Fruit fly (Drosophila melanogaster): ENCODE results near the gene CG17672.
A peak's percentile ranks its signal among the peaks of the same experiment; 100 is the strongest.

The CG17672 gene

DNA sequence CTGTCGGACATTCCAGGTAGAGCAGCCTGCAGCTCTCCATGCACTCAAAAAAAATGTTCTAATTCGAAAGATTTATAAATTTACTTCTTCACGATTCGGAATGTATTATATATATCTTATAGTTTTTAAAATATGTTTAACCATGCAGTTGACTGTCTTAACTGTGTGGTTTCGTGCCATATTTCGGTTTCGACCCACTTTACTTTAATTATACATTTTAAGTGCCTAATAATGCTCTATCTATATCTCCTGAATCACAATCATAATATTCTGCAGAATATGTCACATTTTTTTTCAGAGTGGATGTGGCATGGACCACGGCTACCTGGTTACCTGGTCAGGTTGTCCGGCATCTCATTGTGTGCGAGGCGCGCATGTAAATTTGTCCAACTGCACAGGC is 20.9 kb downstream of the CG17672 start:
- TF ChIP-seq nmo (GFP tag; optimal IDR thresholded peaks at IDR 0.05) (peak; percentile 30), NC2β (GFP tag; optimal IDR thresholded peaks at IDR 0.05) (no peak), run (tag; optimal IDR thresholded peaks at IDR 0.05) (no peak), gem (tag; optimal IDR thresholded peaks at IDR 0.05) (peak; percentile 36), CG13296 (GFP tag; optimal IDR thresholded peaks at IDR 0.05) (no peak), CG10462 (GFP tag; optimal IDR thresholded peaks at IDR 0.05) (no peak), lola (GFP tag; optimal IDR thresholded peaks at IDR 0.05) (peak in 1 of 3 experiments; percentile 54), gsb-n (tag; optimal IDR thresholded peaks at IDR 0.05) (no peak), Trl (optimal IDR thresholded peaks at IDR 0.05) (no peak), Trl (GFP tag; optimal IDR thresholded peaks at IDR 0.05) (no peak), Lhr (GFP tag; optimal IDR thresholded peaks at IDR 0.05) (no peak), so (GFP tag; IDR thresholded peaks at IDR 0.05) (no peak), CG8388 (GFP tag; optimal IDR thresholded peaks at IDR 0.05) (no peak), CG18262 (tag; optimal IDR thresholded peaks at IDR 0.05) (peak; percentile 49), toy (GFP tag; IDR thresholded peaks at IDR 0.05) (no peak), shn (GFP tag; optimal IDR thresholded peaks at IDR 0.05) (no peak), CG8924 (tag; optimal IDR thresholded peaks at IDR 0.05) (peak; percentile 25), CG7987 (GFP tag; optimal IDR thresholded peaks at IDR 0.05) (no peak), pum (GFP tag; optimal IDR thresholded peaks at IDR 0.05) (no peak), Hey (tag; optimal IDR thresholded peaks at IDR 0.05) (no peak), CG10147 (GFP tag; optimal IDR thresholded peaks at IDR 0.05) (no peak), Camta (GFP tag; optimal IDR thresholded peaks at IDR 0.05) (no peak), HmgZ (tag; optimal IDR thresholded peaks at IDR 0.05) (no peak), cas (GFP tag; IDR thresholded peaks at IDR 0.05) (no peak), Mes4 (GFP tag; optimal IDR thresholded peaks at IDR 0.05) (no peak), dati (GFP tag; IDR thresholded peaks at IDR 0.05) (no peak), CG1024 (GFP tag; IDR thresholded peaks at IDR 0.05) (no peak), CG7556 (GFP tag; optimal IDR thresholded peaks at IDR 0.05) (peak; percentile 20), CG3995 (GFP tag; optimal IDR thresholded peaks at IDR 0.05) (no peak), CG4707 (GFP tag; optimal IDR thresholded peaks at IDR 0.05) (no peak), CG1602 (GFP tag; optimal IDR thresholded peaks at IDR 0.05) (no peak), sob (GFP tag; IDR thresholded peaks at IDR 0.05) (no peak), CG13624 (GFP tag; optimal IDR thresholded peaks at IDR 0.05) (no peak), CG10979 (tag; optimal IDR thresholded peaks at IDR 0.05) (peak; percentile 52), CG9797 (GFP tag; optimal IDR thresholded peaks at IDR 0.05) (no peak), CG9727 (GFP tag; optimal IDR thresholded peaks at IDR 0.05) (peak; percentile 70), Fer1 (GFP tag; optimal IDR thresholded peaks at IDR 0.05) (no peak), ems (GFP tag; optimal IDR thresholded peaks at IDR 0.05) (no peak), trem (tag; optimal IDR thresholded peaks at IDR 0.05) (peak; percentile 3), H15 (GFP tag; IDR thresholded peaks at IDR 0.05) (no peak), ind (GFP tag; optimal IDR thresholded peaks at IDR 0.05) (no peak), Dbx (GFP tag; IDR thresholded peaks at IDR 0.05) (no peak), D19A (tag; optimal IDR thresholded peaks at IDR 0.05) (peak; percentile 15), Sox100B (GFP tag; optimal IDR thresholded peaks at IDR 0.05) (no peak), Awh (GFP tag; IDR thresholded peaks at IDR 0.05) (0 out of 2 replicates have a peak, but pooled peaks have one; percentile 9), HLHmδ (GFP tag; optimal IDR thresholded peaks at IDR 0.05) (no peak), CG13287 (GFP tag; IDR thresholded peaks at IDR 0.05; ENCODE audit: partially characterized antibody) (no peak), chm (GFP tag; IDR thresholded peaks at IDR 0.05) (peak; percentile 14; the same call in 1 of the 2 replicates), CG1603 (tag; optimal IDR thresholded peaks at IDR 0.05) (peak; percentile 8), insv (GFP tag; optimal IDR thresholded peaks at IDR 0.05) (no peak), tio (GFP tag; optimal IDR thresholded peaks at IDR 0.05) (no peak), sd (tag; optimal IDR thresholded peaks at IDR 0.05) (no peak)

Data from whole organism, embryonic.